Worm (Caenorhabditis elegans): ENCODE measurements around the gene srr-1.

DNA sequence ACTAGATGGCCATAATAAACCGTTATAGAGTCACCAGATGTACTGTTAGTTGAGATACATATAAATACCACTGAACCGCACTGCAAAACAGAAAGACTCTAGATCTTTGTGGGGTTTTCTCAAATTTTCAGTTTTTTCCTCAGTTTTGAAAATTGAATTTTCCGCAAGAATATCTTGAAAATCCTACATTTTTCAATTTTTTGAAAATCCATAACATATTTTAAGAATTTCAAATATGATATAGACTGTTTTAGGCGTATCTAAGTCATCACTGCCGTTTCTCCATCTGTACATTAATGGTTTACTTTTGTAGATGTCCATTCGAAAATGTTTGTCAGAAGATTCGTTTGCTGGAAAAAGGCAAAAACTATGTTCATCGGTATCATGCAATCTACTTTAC is 8.3 kb upstream of the srr-1 start, which contains the start of gene F42E8.1:
- TF ChIP-seq pqm-1 (tag; optimal IDR thresholded peaks at IDR 0.05) (no peak), lin-13 (GFP tag; optimal IDR thresholded peaks at IDR 0.05) (no peak), aly-2 (tag; optimal IDR thresholded peaks at IDR 0.05) (no peak), egl-43 (GFP tag; IDR thresholded peaks at IDR 0.05) (no peak), T20F7.1 (GFP tag; optimal IDR thresholded peaks at IDR 0.05) (no peak), egl-27 (tag; optimal IDR thresholded peaks at IDR 0.05) (no peak)
